Worm (Caenorhabditis elegans): ENCODE data around the gene F36F12.2.

F36F12.2 gene

DNA sequence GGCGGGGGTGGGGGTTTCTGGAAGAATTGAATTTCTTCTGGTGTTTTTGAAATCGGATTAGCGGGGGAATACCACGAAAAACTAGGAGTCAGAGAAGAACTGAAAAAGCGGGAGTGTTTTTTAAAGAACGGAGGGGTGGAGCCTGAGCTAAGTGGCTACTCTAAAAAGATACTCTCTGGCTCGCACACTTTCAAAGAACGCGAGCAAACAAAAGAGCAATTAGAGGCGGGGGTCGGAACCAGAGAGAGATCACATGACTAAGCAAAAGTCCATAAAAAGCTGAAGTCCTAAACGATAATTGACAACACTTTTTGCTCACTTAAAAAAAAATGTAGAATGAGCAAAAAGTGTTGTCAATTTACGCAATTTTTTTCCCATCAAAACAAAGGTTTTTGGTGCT lies 39.2 kb upstream of the F36F12.2 start (continued):
- TF ChIP-seq hlh-11 (tag; optimal IDR thresholded peaks at IDR 0.05) (no peak), egl-43 (GFP tag; IDR thresholded peaks at IDR 0.05) (peak; percentile 20; the same call in 1 of the 2 replicates), sdz-12 (GFP tag; optimal IDR thresholded peaks at IDR 0.05) (no peak), lsy-2 (tag; optimal IDR thresholded peaks at IDR 0.05) (peak in 1 of 2 experiments; percentile 26), ceh-62 (tag; optimal IDR thresholded peaks at IDR 0.05) (no peak)

DNA sequence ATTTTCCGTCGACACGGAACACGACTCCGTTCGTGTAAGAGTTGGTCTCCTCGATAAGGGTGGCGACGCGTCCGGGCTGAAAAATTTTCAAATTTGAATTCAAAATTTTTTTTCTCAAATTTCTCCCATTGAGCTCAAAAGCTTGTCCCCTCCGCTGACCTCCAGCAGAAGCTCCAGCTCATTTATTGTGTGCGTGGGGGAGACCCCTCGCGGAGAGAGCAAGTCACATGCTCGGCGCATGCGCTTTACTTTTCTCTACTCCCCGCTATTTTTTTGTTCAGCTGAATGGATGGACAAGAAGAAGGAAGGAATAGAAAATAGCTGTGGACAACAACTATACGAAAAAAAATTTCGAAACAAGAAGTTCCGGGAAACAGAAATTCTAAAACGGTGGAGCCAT lies 38.4 kb upstream of the F36F12.2 start:
- TF ChIP-seq arid-1 (GFP tag; conservative IDR thresholded peaks at IDR 0.05) (0 out of 2 replicates have a peak, but pooled peaks have one; percentile 37), ceh-20 (GFP tag; IDR thresholded peaks at IDR 0.05) (peak; percentile 31; the same call in 1 of the 2 replicates), cey-2 (tag; optimal IDR thresholded peaks at IDR 0.05; ENCODE audit: borderline replicate concordance, insufficient read depth) (no peak), mep-1 (tag; optimal IDR thresholded peaks at IDR 0.05) (peak; percentile 74), set-16 (GFP tag; IDR thresholded peaks at IDR 0.05) (peak; percentile 64), dmd-6 (GFP tag; IDR thresholded peaks at IDR 0.05) (peak; percentile 73), daf-19 (GFP tag; conservative IDR thresholded peaks at IDR 0.05) (no peak), lin-38 (GFP tag; IDR thresholded peaks at IDR 0.05) (peak; percentile 33), R02D3.7 (tag; optimal IDR thresholded peaks at IDR 0.05) (no peak), F37D6.2 (tag; optimal IDR thresholded peaks at IDR 0.05) (peak; percentile 63), mes-2 (tag; optimal IDR thresholded peaks at IDR 0.05; ENCODE audit: poor library complexity, severe bottlenecking) (peak; percentile 52), hlh-11 (tag; optimal IDR thresholded peaks at IDR 0.05) (peak; percentile 83), daf-16 (GFP tag; optimal IDR thresholded peaks at IDR 0.05) (peak in 1 of 2 experiments; percentile 6), daf-16 (tag; optimal IDR thresholded peaks at IDR 0.05) (peak; percentile 24), egl-43 (GFP tag; IDR thresholded peaks at IDR 0.05) (0 out of 2 replicates have a peak, but pooled peaks have one; percentile 49), fkh-10 (GFP tag; optimal IDR thresholded peaks at IDR 0.05) (peak; percentile 74), mxl-2 (GFP tag; conservative IDR thresholded peaks at IDR 0.05) (peak; percentile 97), hif-1 (tag; optimal IDR thresholded peaks at IDR 0.05) (peak in 1 of 2 experiments; percentile 76), zag-1 (tag; optimal IDR thresholded peaks at IDR 0.05) (no peak), rbr-2 (tag; optimal IDR thresholded peaks at IDR 0.05) (peak; percentile 81), nhr-28 (tag; optimal IDR thresholded peaks at IDR 0.05) (peak; percentile 1), aha-1 (tag) (peak; percentile 95), lsy-2 (tag; optimal IDR thresholded peaks at IDR 0.05) (peak in 1 of 2 experiments; percentile 74), tag-97 (GFP tag; IDR thresholded peaks at IDR 0.05) (no peak), mxl-3 (GFP tag; optimal IDR thresholded peaks at IDR 0.05) (peak; percentile 11), zip-11 (GFP tag; IDR thresholded peaks at IDR 0.05) (no peak), daf-12 (tag; optimal IDR thresholded peaks at IDR 0.05) (no peak), hmg-1.1 (GFP tag; IDR thresholded peaks at IDR 0.05) (peak; percentile 68), unc-62 (GFP tag; optimal IDR thresholded peaks at IDR 0.05 in 1 of 2) (no peak), unc-62 (tag; optimal IDR thresholded peaks at IDR 0.05) (no peak), duxl-1 (tag; optimal IDR thresholded peaks at IDR 0.05; ENCODE audit: poor library complexity) (no peak), nhr-11 (tag; optimal IDR thresholded peaks at IDR 0.05) (peak; percentile 49), mdl-1 (tag; optimal IDR thresholded peaks at IDR 0.05) (peak; percentile 71 to 93), gei-8 (GFP tag; optimal IDR thresholded peaks at IDR 0.05) (no peak), ces-1 (GFP tag; optimal IDR thresholded peaks at IDR 0.05) (peak; percentile 2), dve-1 (tag; optimal IDR thresholded peaks at IDR 0.05; ENCODE audit: insufficient read depth) (peak; percentile 23), tra-1 (GFP tag; IDR thresholded peaks at IDR 0.05) (0 out of 2 replicates have a peak, but pooled peaks have one; percentile 32), jun-1 (tag; optimal IDR thresholded peaks at IDR 0.05) (no peak), zfp-2 (tag; optimal IDR thresholded peaks at IDR 0.05) (no peak), saeg-2 (GFP tag; IDR thresholded peaks at IDR 0.05) (no peak), ZK337.2 (GFP tag; IDR thresholded peaks at IDR 0.05) (no peak), dmd-9 (GFP tag; IDR thresholded peaks at IDR 0.05) (no peak), nhr-48 (tag; optimal IDR thresholded peaks at IDR 0.05) (peak; percentile 8), hlh-30 (tag; optimal IDR thresholded peaks at IDR 0.05; ENCODE audit: insufficient read depth) (peak; percentile 96), F44E2.7 (GFP tag; IDR thresholded peaks at IDR 0.05) (no peak), nhr-77 (tag; optimal IDR thresholded peaks at IDR 0.05) (peak; percentile 1)
